Worm (Caenorhabditis elegans) whole organism, mixed stage, embryonic: Measurements from ENCODE around the gene clec-63.

Experiments used
- M03D4.4 ChIP-seq: sonication (generic microtip); optimal IDR thresholded peaks from 2 replicates; lab custom pipeline; 2017; ENCODE audit warnings: mild to moderate bottlenecking, missing genetic modification characterization, missing compliant biosample characterization
- blmp-1 ChIP-seq: fragments of 150-350 bp; optimal IDR thresholded peaks from 2 replicates; lab custom pipeline; 2014; ENCODE audit warnings: missing biosample characterization, missing genetic modification characterization
- ceh-39 ChIP-seq: fragments of 150-350 bp; optimal IDR thresholded peaks from 2 replicates; lab custom pipeline; 2014; ENCODE audit warnings: missing biosample characterization, missing genetic modification characterization
- ceh-83 ChIP-seq: fragments of 200-800 bp; sonication (Bioruptor generic); optimal IDR thresholded peaks from 2 replicates; lab custom pipeline; 2018; ENCODE audit warnings: mild to moderate bottlenecking, missing genetic modification characterization, missing compliant biosample characterization
- ces-1 ChIP-seq: fragments of 150-350 bp; optimal IDR thresholded peaks from 2 replicates; lab custom pipeline; 2014; ENCODE audit warnings: missing biosample characterization, missing genetic modification reagents, missing genetic modification characterization
- drap-1 ChIP-seq: fragments of 200-800 bp; sonication (Bioruptor generic); optimal IDR thresholded peaks from 3 replicates; lab custom pipeline; 2018; ENCODE audit warnings: mild to moderate bottlenecking, missing genetic modification characterization, missing compliant biosample characterization
- elt-1 ChIP-seq: sonication (generic microtip); optimal IDR thresholded peaks from 2 replicates; lab custom pipeline; 2017; ENCODE audit warnings: missing genetic modification characterization, mild to moderate bottlenecking, missing compliant biosample characterization, antibody characterized with exemption, moderate library complexity, borderline replicate concordance; ENCODE audit not compliant: insufficient read depth
- flh-1 ChIP-seq: fragments of 200-800 bp; sonication (Bioruptor generic); optimal IDR thresholded peaks from 2 replicates; lab custom pipeline; 2018; ENCODE audit warnings: mild to moderate bottlenecking, missing genetic modification characterization, moderate library complexity, missing compliant biosample characterization
- ham-2 ChIP-seq: fragments of 200-800 bp; sonication (Bioruptor generic); optimal IDR thresholded peaks from 2 replicates; lab custom pipeline; 2018; ENCODE audit warnings: mild to moderate bottlenecking, missing genetic modification characterization, missing compliant biosample characterization
- hlh-1 ChIP-seq: fragments of 150-350 bp; optimal IDR thresholded peaks from 2 replicates; lab custom pipeline; 2014; ENCODE audit warnings: missing biosample characterization, missing genetic modification reagents, missing genetic modification characterization
- lin-13 ChIP-seq: fragments of 150-350 bp; optimal IDR thresholded peaks from 2 replicates; lab custom pipeline; 2014; ENCODE audit warnings: missing biosample characterization, missing genetic modification characterization
- lin-32 ChIP-seq: fragments of 200-800 bp; sonication (Bioruptor generic); optimal IDR thresholded peaks from 2 replicates; lab custom pipeline; 2018; ENCODE audit warnings: mild to moderate bottlenecking, missing genetic modification characterization, missing compliant biosample characterization
- lsy-2 ChIP-seq: fragments of 150-350 bp; optimal IDR thresholded peaks from 2 replicates; lab custom pipeline; 2014; ENCODE audit warnings: missing biosample characterization, missing genetic modification characterization
- mab-5 ChIP-seq: fragments of 150-350 bp; optimal IDR thresholded peaks from 2 replicates; lab custom pipeline; 2014; ENCODE audit warnings: missing biosample characterization, missing genetic modification characterization
- mep-1 ChIP-seq: fragments of 150-350 bp; optimal IDR thresholded peaks from 2 replicates; lab custom pipeline; 2017; ENCODE audit warnings: missing biosample characterization, missing genetic modification reagents, missing genetic modification characterization, inconsistent platforms
- mls-2 ChIP-seq: sonication (generic microtip); optimal IDR thresholded peaks from 2 replicates; lab custom pipeline; 2016; ENCODE audit warnings: mild to moderate bottlenecking, missing genetic modification characterization, moderate library complexity, missing compliant biosample characterization
- nhr-12 ChIP-seq: fragments of 150-350 bp; optimal IDR thresholded peaks from 2 replicates; lab custom pipeline; 2014; ENCODE audit warnings: missing biosample characterization, missing genetic modification characterization
- nhr-2 ChIP-seq: fragments of 150-350 bp; optimal IDR thresholded peaks from 2 replicates; lab custom pipeline; 2014; ENCODE audit warnings: missing biosample characterization, missing genetic modification characterization
- nhr-237 ChIP-seq: fragments of 150-350 bp; optimal IDR thresholded peaks from 2 replicates; lab custom pipeline; 2014; ENCODE audit warnings: missing biosample characterization, missing genetic modification characterization
- nhr-28 ChIP-seq: fragments of 150-350 bp; optimal IDR thresholded peaks from 2 replicates; lab custom pipeline; 2014; ENCODE audit warnings: missing biosample characterization, missing genetic modification characterization
- nhr-76 ChIP-seq: sonication (generic microtip); optimal IDR thresholded peaks from 2 replicates; lab custom pipeline; 2017; ENCODE audit warnings: missing biosample characterization, missing genetic modification characterization
- pha-4 ChIP-seq: fragments of 150-350 bp; optimal IDR thresholded peaks from 2 replicates; lab custom pipeline; 2018; ENCODE audit warnings: missing biosample characterization, missing genetic modification reagents, missing genetic modification characterization
- sem-2 ChIP-seq: fragments of 200-800 bp; sonication (Bioruptor generic); optimal IDR thresholded peaks from 2 replicates; lab custom pipeline; 2018; ENCODE audit warnings: mild to moderate bottlenecking, missing genetic modification characterization, missing compliant biosample characterization
- tbx-8 ChIP-seq: fragments of 200-800 bp; sonication (Bioruptor generic); optimal IDR thresholded peaks from 2 replicates; lab custom pipeline; 2018; ENCODE audit warnings: mild to moderate bottlenecking, missing genetic modification characterization, moderate library complexity, missing compliant biosample characterization
- unc-120 ChIP-seq: sonication (generic microtip); optimal IDR thresholded peaks from 2 replicates; lab custom pipeline; 2017; ENCODE audit warnings: missing genetic modification characterization, missing compliant biosample characterization; ENCODE audit not compliant: poor library complexity, severe bottlenecking
- unc-39 ChIP-seq: fragments of 150-350 bp; optimal IDR thresholded peaks from 2 replicates; lab custom pipeline; 2014; ENCODE audit warnings: missing biosample characterization, missing genetic modification characterization
- unc-62 ChIP-seq: fragments of 150-350 bp; optimal IDR thresholded peaks from 2 replicates; lab custom pipeline; 2014; ENCODE audit warnings: missing biosample characterization, missing genetic modification reagents, missing genetic modification characterization
- zip-8 ChIP-seq: fragments of 150-350 bp; optimal IDR thresholded peaks from 2 replicates; lab custom pipeline; 2014; ENCODE audit warnings: missing biosample characterization, missing genetic modification characterization
- ztf-11 ChIP-seq: fragments of 150-350 bp; optimal IDR thresholded peaks from 2 replicates; lab custom pipeline; 2014; ENCODE audit warnings: missing biosample characterization, missing genetic modification characterization

Gene clec-63

ce11 chrII:12914514-12915075 is 19.2 kb downstream of the clec-63 start, which contains the start of gene F35C5.12:
TSS of gene F35C5.12 (minus strand) at chrII:12914564.
- TF ChIP-seq unc-120 (tag; lab: Kevin White, UChicago) (peak; percentile 33), flh-1 (no peak)
- TF ChIP-seq, all 35 proteins: peak for 1

- peak; percentile 68 for TF ChIP-seq lin-13
- no peak for TF ChIP-seq zip-8 (tag; lab: Kevin White, UChicago)
- peak; percentile 48 for TF ChIP-seq mep-1 (tag; lab: Kevin White, UChicago)
Measured at ce11 chrII:12918960-12919553, 23.6 kb downstream of the clec-63 start, which contains the start of the genes F58G1.2 and wago-4. TSS of gene F58G1.2 (minus strand) at chrII:12919010. TSS of gene wago-4 (plus strand) at chrII:12919551.

DNA sequence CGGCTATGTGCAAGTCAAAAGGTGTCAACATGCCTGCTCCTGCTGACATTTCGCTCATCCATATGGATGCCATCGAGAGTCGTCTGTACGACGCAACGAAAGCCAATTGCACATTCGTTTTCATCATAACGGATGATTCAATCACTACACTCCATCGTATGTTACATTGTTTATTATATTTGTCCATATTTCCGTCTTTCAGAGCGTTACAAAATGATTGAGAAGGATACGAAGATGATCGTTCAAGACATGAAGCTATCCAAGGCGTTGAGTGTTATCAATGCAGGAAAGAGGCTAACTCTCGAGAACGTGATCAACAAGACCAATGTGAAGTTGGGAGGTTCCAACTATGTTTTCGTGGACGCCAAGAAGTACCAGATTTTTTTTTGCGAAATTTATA is 26.0 kb downstream of the clec-63 start:
- TF ChIP-seq unc-120 (tag; lab: Kevin White, UChicago), result no peak
- no peak for TF ChIP-seq M03D4.4 (tag; lab: Kevin White, UChicago)
- TF ChIP-seq ces-1 (GFP tag; lab: Kevin White, UChicago), result no peak
- no peak for TF ChIP-seq lin-32
- no peak for TF ChIP-seq mep-1 (tag; lab: Kevin White, UChicago)
- TF ChIP-seq mls-2 (tag; lab: Kevin White, UChicago), result no peak
- no peak for TF ChIP-seq lsy-2
- TF ChIP-seq sem-2 (GFP tag; lab: Kevin White, UChicago), result no peak
- TF ChIP-seq zip-8 (tag; lab: Kevin White, UChicago), result no peak
- TF ChIP-seq lin-13, result no peak
- TF ChIP-seq ceh-83 (GFP tag; lab: Kevin White, UChicago), result no peak
- no peak for TF ChIP-seq unc-62 (GFP tag; lab: Kevin White, UChicago)
- no peak for TF ChIP-seq pha-4
- TF ChIP-seq drap-1 (GFP tag; lab: Kevin White, UChicago), result no peak
- TF ChIP-seq nhr-2, result no peak

- TF ChIP-seq nhr-76 (tag; lab: Kevin White, UChicago) (no peak), ceh-39 (tag; lab: Kevin White, UChicago) (no peak), ztf-11 (tag; lab: Kevin White, UChicago) (no peak), flh-1 (no peak), ham-2 (GFP tag; lab: Kevin White, UChicago) (no peak), nhr-12 (no peak), nhr-28 (tag; lab: Kevin White, UChicago) (no peak), ces-1 (GFP tag; lab: Kevin White, UChicago) (no peak), unc-62 (GFP tag; lab: Kevin White, UChicago) (no peak)
Measured at ce11 chrII:12923225-12923624, 27.8 kb downstream of the clec-63 start.

DNA sequence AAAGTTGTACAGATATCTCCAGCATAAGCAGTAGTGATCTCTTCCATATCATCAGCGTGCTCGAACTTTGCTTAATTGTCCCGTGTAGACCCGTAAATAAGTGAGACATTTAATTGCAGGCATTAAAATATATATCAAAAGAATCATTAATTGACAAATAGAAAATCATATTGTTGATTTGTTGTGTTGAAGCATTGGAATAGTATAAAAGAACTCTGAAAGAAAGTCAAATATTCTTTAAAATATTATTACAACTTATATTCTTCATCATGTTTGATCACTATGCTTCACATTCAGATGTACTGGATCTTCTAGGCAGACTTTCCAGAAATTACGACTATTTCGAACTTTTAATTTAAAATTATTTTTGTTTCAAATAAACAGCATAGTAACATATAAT is 30.1 kb downstream of the clec-63 start, which contains the start of gene F58G1.8:
TSS of gene F58G1.8 (minus strand) at position 101 of the 400 bp plus-strand sequence.
- TF ChIP-seq ceh-83 (GFP tag; lab: Kevin White, UChicago), result no peak
- TF ChIP-seq nhr-12, result no peak
- no peak for TF ChIP-seq tbx-8 (GFP tag; lab: Kevin White, UChicago)
- TF ChIP-seq unc-39, result no peak
- TF ChIP-seq lin-32, result no peak
- TF ChIP-seq blmp-1, result no peak
- TF ChIP-seq ces-1 (GFP tag; lab: Kevin White, UChicago), result no peak
- TF ChIP-seq nhr-2, result no peak
- no peak for TF ChIP-seq unc-62 (GFP tag; lab: Kevin White, UChicago)
- TF ChIP-seq lsy-2, result no peak
- no peak for TF ChIP-seq zip-8 (tag; lab: Kevin White, UChicago)
- TF ChIP-seq mep-1 (tag; lab: Kevin White, UChicago), result no peak
- TF ChIP-seq elt-1 (tag; lab: Kevin White, UChicago), result no peak
- no peak for TF ChIP-seq unc-120 (tag; lab: Kevin White, UChicago)
- TF ChIP-seq nhr-237 (tag; lab: Kevin White, UChicago), result no peak
- no peak for TF ChIP-seq hlh-1 (tag; lab: Kevin White, UChicago)
- TF ChIP-seq mab-5 (tag; lab: Kevin White, UChicago), result no peak
- no peak for TF ChIP-seq pha-4
- no peak for TF ChIP-seq nhr-28 (tag; lab: Kevin White, UChicago)
